Worm (Caenorhabditis elegans): ENCODE data around the gene nhr-51.

ce11 chrV:15666718-15667117 lies 7.1 kb upstream of the nhr-51 start:
- no peak for TF ChIP-seq ama-1 (optimal IDR thresholded peaks at IDR 0.05)
- no peak for TF ChIP-seq eor-1 (tag; optimal IDR thresholded peaks at IDR 0.05)
